Worm (Caenorhabditis elegans) whole organism, L1 larva: Measurements from ENCODE around the gene T08G5.3.
A peak's percentile ranks its signal among the peaks of the same experiment; 100 is the strongest.
"Not testable (repeated sequence)": the region's sequence is repeated elsewhere in the genome, so short reads cannot be mapped to it uniquely, and the experiment has no call there.

ENCODE experiments used
- ceh-82 ChIP-seq, 3 experiments: fragments of 150-350 bp in 1 of 3; sonication (generic microtip) in 2 of 3; optimal IDR thresholded peaks; 2 replicates each; lab custom pipeline; 2014 to 2017; ENCODE audit warnings: missing biosample characterization in 3 of 3, missing genetic modification characterization in 3 of 3
- dsc-1 ChIP-seq: sonication (generic microtip); optimal IDR thresholded peaks from 2 replicates; lab custom pipeline; 2016; ENCODE audit warnings: mild to moderate bottlenecking, missing genetic modification characterization, missing compliant biosample characterization
- isw-1 ChIP-seq: fragments of 200-800 bp; sonication (Bioruptor generic); IDR thresholded peaks from 2 replicates; pipeline ENCODE4 v1.3.6; 2022; ENCODE audit warnings: missing genetic modification characterization, missing compliant biosample characterization
- nhr-76 ChIP-seq: sonication (generic microtip); optimal IDR thresholded peaks from 2 replicates; lab custom pipeline; 2017; ENCODE audit warnings: missing biosample characterization, missing genetic modification characterization

DNA sequence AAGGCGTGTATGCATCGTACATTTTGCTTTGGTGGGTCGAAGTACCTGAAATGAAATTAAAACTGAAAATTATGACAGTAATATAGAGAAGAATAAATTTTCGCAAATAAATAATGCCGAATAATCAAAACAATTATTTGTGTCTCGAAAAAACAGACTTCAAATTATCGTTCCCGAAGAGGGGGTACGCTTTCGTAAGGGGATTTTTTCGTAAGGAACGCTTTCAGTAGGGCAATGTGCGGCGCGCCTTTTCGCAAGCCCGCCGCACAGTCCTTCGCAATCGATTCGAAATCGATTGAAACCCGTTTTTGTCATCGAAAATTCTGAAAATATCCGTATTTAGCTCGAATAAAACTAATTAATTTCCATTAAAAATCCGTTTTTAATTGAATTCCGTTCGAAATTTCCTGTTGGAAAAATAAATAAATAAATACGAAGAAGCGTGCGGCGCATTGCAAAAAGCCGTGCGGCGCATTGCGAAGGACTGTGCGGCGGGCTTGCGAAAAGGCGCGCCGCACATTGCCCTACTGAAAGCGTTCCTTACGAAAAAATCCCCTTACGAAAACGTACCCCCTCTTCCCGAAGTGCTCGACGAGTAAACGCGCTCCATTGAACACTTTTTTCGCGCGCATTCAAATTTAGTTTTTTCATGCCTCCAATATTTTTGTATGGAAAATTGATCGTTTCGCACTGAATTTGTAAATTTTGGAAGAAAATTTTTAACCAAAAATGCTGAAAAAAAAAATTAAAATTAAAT is 11.2 kb upstream of the T08G5.3 start, which contains the start of gene vps-39:
- TF ChIP-seq nhr-76 (tag; lab: Kevin White, UChicago); ceh-82 (tag; optimal IDR thresholded peaks at IDR 0.05; lab: Kevin White, UChicago): not testable (repeated sequence)
- peak; percentile 96 for TF ChIP-seq isw-1
- peak; percentile 31 for TF ChIP-seq dsc-1 (tag; lab: Kevin White, UChicago)
